Worm (Caenorhabditis elegans) whole organism, midembryonic: ENCODE results near the gene chil-9.

Source experiments
- T22C8.4 ChIP-seq: fragments of 200-800 bp; sonication (Bioruptor generic); IDR thresholded peaks from 2 replicates; pipeline ENCODE4 v1.3.6; 2022; ENCODE audit warnings: missing genetic modification characterization, missing compliant biosample characterization
- cog-1 ChIP-seq: sonication (generic microtip); optimal IDR thresholded peaks from 2 replicates; lab custom pipeline; 2016; ENCODE audit warnings: missing genetic modification characterization, missing compliant biosample characterization
- flt-1 ChIP-seq: fragments of 200-800 bp; sonication (Bioruptor generic); IDR thresholded peaks from 2 replicates; pipeline ENCODE4 v1.3.6; 2022; ENCODE audit warnings: missing genetic modification characterization, missing compliant biosample characterization
- klf-2 ChIP-seq: fragments of 200-800 bp; sonication (Bioruptor generic); conservative IDR thresholded peaks from 2 replicates; pipeline ENCODE4 v1.3.6; 2022; ENCODE audit warnings: missing genetic modification reagents, missing genetic modification characterization, missing compliant biosample characterization
- med-1 ChIP-seq: sonication (generic microtip); optimal IDR thresholded peaks from 2 replicates; lab custom pipeline; 2017; ENCODE audit warnings: missing genetic modification characterization, mild to moderate bottlenecking, missing compliant biosample characterization, antibody characterized with exemption, missing genetic modification reagents; ENCODE audit not compliant: insufficient read depth
- ref-1 ChIP-seq: fragments of 200-800 bp; sonication (Bioruptor generic); conservative IDR thresholded peaks from 2 replicates; pipeline ENCODE4 v1.3.6; 2022; ENCODE audit warnings: missing genetic modification reagents, missing genetic modification characterization, missing compliant biosample characterization
- tab-1 ChIP-seq: fragments of 200-800 bp; sonication (Bioruptor generic); IDR thresholded peaks from 2 replicates; pipeline ENCODE4 v1.3.6; 2022; ENCODE audit warnings: missing genetic modification characterization, missing compliant biosample characterization
- ztf-23 ChIP-seq: fragments of 200-800 bp; sonication (Bioruptor generic); IDR thresholded peaks from 2 replicates; pipeline ENCODE4 v1.3.6; 2022; ENCODE audit warnings: missing genetic modification reagents, missing genetic modification characterization, missing compliant biosample characterization
- ztf-29 ChIP-seq: fragments of 200-800 bp; sonication (Bioruptor generic); IDR thresholded peaks from 2 replicates; pipeline ENCODE4 v1.3.6; 2022; ENCODE audit warnings: missing genetic modification reagents, missing genetic modification characterization, missing compliant biosample characterization

Gene chil-9

ce11 chrII:9829108-9829507 lies 16.0 kb downstream of the chil-9 start, which contains the start of gene ZK938.1:
TSS of gene ZK938.1 (plus strand) at chrII:9829408.
- TF ChIP-seq cog-1 (tag; lab: Kevin White, UChicago) (no peak), med-1 (GFP tag; lab: Kevin White, UChicago) (no peak), T22C8.4 (GFP tag; lab: Robert Waterston, UW) (no peak), ztf-29 (GFP tag; lab: Robert Waterston, UW) (no peak), flt-1 (no peak), ztf-23 (GFP tag; lab: Robert Waterston, UW) (no peak), tab-1 (GFP tag; lab: Robert Waterston, UW) (no peak)

- TF ChIP-seq T22C8.4 (GFP tag; lab: Robert Waterston, UW), result no peak
- TF ChIP-seq tab-1 (GFP tag; lab: Robert Waterston, UW), result no peak
- no peak for TF ChIP-seq flt-1
- no peak for TF ChIP-seq cog-1 (tag; lab: Kevin White, UChicago)
- TF ChIP-seq ztf-23 (GFP tag; lab: Robert Waterston, UW), result no peak
- TF ChIP-seq ref-1 (GFP tag; lab: Robert Waterston, UW), result no peak
- TF ChIP-seq klf-2 (GFP tag; lab: Robert Waterston, UW), result no peak
- no peak for TF ChIP-seq med-1 (GFP tag; lab: Kevin White, UChicago)
- no peak for TF ChIP-seq ztf-29 (GFP tag; lab: Robert Waterston, UW)
Observed at ce11 chrII:9828502-9828901, 16.6 kb downstream of the chil-9 start.

ce11 chrII:9827852-9828251 lies 17.3 kb downstream of the chil-9 start, which contains the start of gene eyg-1:
TSS of gene eyg-1 (minus strand) at chrII:9827952.
- TF ChIP-seq ztf-23 (GFP tag; lab: Robert Waterston, UW) (no peak), T22C8.4 (GFP tag; lab: Robert Waterston, UW) (no peak), med-1 (GFP tag; lab: Kevin White, UChicago) (no peak), tab-1 (GFP tag; lab: Robert Waterston, UW) (no peak), ref-1 (GFP tag; lab: Robert Waterston, UW) (no peak), cog-1 (tag; lab: Kevin White, UChicago) (no peak), ztf-29 (GFP tag; lab: Robert Waterston, UW) (no peak), flt-1 (no peak), klf-2 (GFP tag; lab: Robert Waterston, UW) (no peak)

- TF ChIP-seq ztf-29 (GFP tag; lab: Robert Waterston, UW) (no peak), flt-1 (no peak), T22C8.4 (GFP tag; lab: Robert Waterston, UW) (no peak), cog-1 (tag; lab: Kevin White, UChicago) (no peak), tab-1 (GFP tag; lab: Robert Waterston, UW) (no peak), med-1 (GFP tag; lab: Kevin White, UChicago) (no peak), ref-1 (GFP tag; lab: Robert Waterston, UW) (no peak), klf-2 (GFP tag; lab: Robert Waterston, UW) (no peak), ztf-23 (GFP tag; lab: Robert Waterston, UW) (no peak)
Observed at ce11 chrII:9826946-9827345, 18.2 kb downstream of the chil-9 start.

ce11 chrII:9807519-9807972 lies 37.6 kb downstream of the chil-9 start, which contains the start of gene cyp-13A8:
TSS of gene cyp-13A8 (minus strand) at chrII:9807569.
- TF ChIP-seq flt-1, result no peak
- TF ChIP-seq ztf-23 (GFP tag; lab: Robert Waterston, UW), result no peak
- no peak for TF ChIP-seq klf-2 (GFP tag; lab: Robert Waterston, UW)
- no peak for TF ChIP-seq tab-1 (GFP tag; lab: Robert Waterston, UW)
- TF ChIP-seq ref-1 (GFP tag; lab: Robert Waterston, UW), result no peak
- no peak for TF ChIP-seq ztf-29 (GFP tag; lab: Robert Waterston, UW)
- no peak for TF ChIP-seq cog-1 (tag; lab: Kevin White, UChicago)
- no peak for TF ChIP-seq med-1 (GFP tag; lab: Kevin White, UChicago)
- no peak for TF ChIP-seq T22C8.4 (GFP tag; lab: Robert Waterston, UW)

ce11 chrII:9803320-9803719 lies 41.8 kb downstream of the chil-9 start, which contains the start of gene cyp-13A7:
TSS of gene cyp-13A7 (plus strand) at chrII:9803620.
- no peak for TF ChIP-seq flt-1
- no peak for TF ChIP-seq med-1 (GFP tag; lab: Kevin White, UChicago)
- no peak for TF ChIP-seq T22C8.4 (GFP tag; lab: Robert Waterston, UW)
- no peak for TF ChIP-seq ref-1 (GFP tag; lab: Robert Waterston, UW)
- no peak for TF ChIP-seq ztf-23 (GFP tag; lab: Robert Waterston, UW)
- no peak for TF ChIP-seq klf-2 (GFP tag; lab: Robert Waterston, UW)
- no peak for TF ChIP-seq cog-1 (tag; lab: Kevin White, UChicago)
- no peak for TF ChIP-seq ztf-29 (GFP tag; lab: Robert Waterston, UW)
- TF ChIP-seq tab-1 (GFP tag; lab: Robert Waterston, UW), result no peak

ce11 chrII:9802642-9803041 lies 42.5 kb downstream of the chil-9 start, which contains the start of gene cyp-13A6:
TSS of gene cyp-13A6 (minus strand) at chrII:9802821.
- TF ChIP-seq med-1 (GFP tag; lab: Kevin White, UChicago), result no peak
- TF ChIP-seq ztf-29 (GFP tag; lab: Robert Waterston, UW), result no peak
- TF ChIP-seq klf-2 (GFP tag; lab: Robert Waterston, UW), result no peak
- TF ChIP-seq tab-1 (GFP tag; lab: Robert Waterston, UW), result no peak
- TF ChIP-seq flt-1, result no peak
- TF ChIP-seq ref-1 (GFP tag; lab: Robert Waterston, UW), result no peak
- no peak for TF ChIP-seq T22C8.4 (GFP tag; lab: Robert Waterston, UW)
- no peak for TF ChIP-seq ztf-23 (GFP tag; lab: Robert Waterston, UW)
- no peak for TF ChIP-seq cog-1 (tag; lab: Kevin White, UChicago)

- TF ChIP-seq T22C8.4 (GFP tag; lab: Robert Waterston, UW), result no peak
- no peak for TF ChIP-seq flt-1
Observed at ce11 chrII:9800251-9800650, 44.9 kb downstream of the chil-9 start, which contains the start of gene cyp-13A5. TSS of gene cyp-13A5 (minus strand) at chrII:9800362.

ce11 chrII:9797664-9798063 lies 47.5 kb downstream of the chil-9 start, which contains the start of gene cyp-13A4:
TSS of gene cyp-13A4 (minus strand) at chrII:9797740.
- TF ChIP-seq flt-1 (no peak), cog-1 (tag; lab: Kevin White, UChicago) (no peak), ztf-23 (GFP tag; lab: Robert Waterston, UW) (no peak), med-1 (GFP tag; lab: Kevin White, UChicago) (no peak), ref-1 (GFP tag; lab: Robert Waterston, UW) (no peak), tab-1 (GFP tag; lab: Robert Waterston, UW) (no peak)
